Fruit fly (Drosophila melanogaster): ENCODE measurements around the gene Rtel1.

The Rtel1 gene

DNA sequence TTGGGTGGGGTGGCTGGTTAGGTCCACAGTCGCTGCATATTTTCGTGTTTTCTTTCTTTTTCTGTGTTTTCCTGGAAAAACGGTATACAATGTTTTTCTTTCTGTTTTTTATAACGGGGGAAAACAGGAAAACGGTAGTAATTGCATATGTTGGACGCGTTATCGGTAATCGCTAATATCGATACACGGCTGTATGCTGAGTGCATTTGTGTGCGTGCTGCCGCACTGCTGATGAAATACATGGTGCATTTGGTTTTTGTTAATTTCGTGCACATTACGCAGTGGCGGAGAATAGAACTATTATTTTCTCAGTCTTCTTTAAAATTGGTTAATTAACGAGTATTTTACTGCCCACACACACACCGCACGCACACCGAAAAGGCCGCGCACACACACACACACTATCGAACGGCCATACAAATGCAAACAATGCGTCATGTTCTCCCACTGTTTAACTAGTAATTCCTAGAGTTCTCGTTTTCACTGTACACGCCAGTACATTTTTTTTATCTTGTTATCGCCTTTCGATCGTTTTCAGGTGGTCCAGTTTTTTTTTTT is 16.0 kb downstream of the Rtel1 start (continued):
- peak; percentile 54; the same call in 1 of the 3 replicates for TF ChIP-seq Opbp (GFP tag; IDR thresholded peaks at IDR 0.05; ENCODE audit: partially characterized antibody)
- TF ChIP-seq CG17912 (GFP tag; optimal IDR thresholded peaks at IDR 0.05) = no peak
- TF ChIP-seq pan (optimal IDR thresholded peaks at IDR 0.05) = no peak
- no peak for TF ChIP-seq pan (GFP tag; optimal IDR thresholded peaks at IDR 0.05 in 1 of 2, IDR thresholded peaks at IDR 0.05 in 1 of 2)
- TF ChIP-seq esg (GFP tag; conservative IDR thresholded peaks at IDR 0.05) = no peak
- TF ChIP-seq crp (GFP tag; optimal IDR thresholded peaks at IDR 0.05) = no peak
- TF ChIP-seq CG4617 (GFP tag; optimal IDR thresholded peaks at IDR 0.05; ENCODE audit: borderline replicate concordance) = no peak
- TF ChIP-seq BEAF-32 (GFP tag; optimal IDR thresholded peaks at IDR 0.05) = peak; percentile 16
- no peak for TF ChIP-seq fd96Cb (tag; optimal IDR thresholded peaks at IDR 0.05)
- TF ChIP-seq zen2 (GFP tag; IDR thresholded peaks at IDR 0.05; ENCODE audit: partially characterized antibody) = 0 out of 3 replicates have a peak, but pooled peaks have one; percentile 15
- no peak for TF ChIP-seq Six4 (GFP tag; optimal IDR thresholded peaks at IDR 0.05)
- no peak for TF ChIP-seq bsh (GFP tag; optimal IDR thresholded peaks at IDR 0.05)
- TF ChIP-seq CG34224 (GFP tag; IDR thresholded peaks at IDR 0.05; ENCODE audit: partially characterized antibody) = peak; percentile 18; the same call in 1 of the 3 replicates
- TF ChIP-seq cg (GFP tag; optimal IDR thresholded peaks at IDR 0.05) = peak; percentile 92
- no peak for TF ChIP-seq Sox102F (GFP tag; optimal IDR thresholded peaks at IDR 0.05)

- peak; percentile 70 for TF ChIP-seq Kr (GFP tag; optimal IDR thresholded peaks at IDR 0.05)
- TF ChIP-seq gcm2 (GFP tag; optimal IDR thresholded peaks at IDR 0.05) = peak; percentile 26
- peak; percentile 80 for TF ChIP-seq kay (GFP tag; optimal IDR thresholded peaks at IDR 0.05)
- TF ChIP-seq Sox102F (GFP tag; optimal IDR thresholded peaks at IDR 0.05) = no peak
- peak; percentile 86 for TF ChIP-seq CG8290 (GFP tag; optimal IDR thresholded peaks at IDR 0.05)
- TF ChIP-seq CG8290 (tag; optimal IDR thresholded peaks at IDR 0.05) = peak; percentile 76 to 88
- peak; percentile 93 for TF ChIP-seq MTF-1 (GFP tag; optimal IDR thresholded peaks at IDR 0.05; ENCODE audit: borderline replicate concordance)
- TF ChIP-seq Jarid2 (GFP tag; optimal IDR thresholded peaks at IDR 0.05) = peak; percentile 82
- no peak for TF ChIP-seq Rx (GFP tag; IDR thresholded peaks at IDR 0.05)
- TF ChIP-seq B-H2 (GFP tag; optimal IDR thresholded peaks at IDR 0.05) = peak; percentile 87
- no peak for TF ChIP-seq cas (GFP tag; IDR thresholded peaks at IDR 0.05)
- no peak for TF ChIP-seq CG1832 (GFP tag; optimal IDR thresholded peaks at IDR 0.05)
- peak; percentile 27; the same call in 1 of the 2 replicates for TF ChIP-seq Ptx1 (GFP tag; IDR thresholded peaks at IDR 0.05)
- TF ChIP-seq ab (GFP tag; optimal IDR thresholded peaks at IDR 0.05) = no peak
- TF ChIP-seq CG2116 (GFP tag; optimal IDR thresholded peaks at IDR 0.05) = peak; percentile 96
- peak; percentile 13 for TF ChIP-seq CG8359 (GFP tag; optimal IDR thresholded peaks at IDR 0.05; ENCODE audit: borderline replicate concordance)
- TF ChIP-seq CG12236 (GFP tag; optimal IDR thresholded peaks at IDR 0.05) = peak; percentile 75
- TF ChIP-seq CG14667 (GFP tag; IDR thresholded peaks at IDR 0.05) = no peak
- TF ChIP-seq CG1602 (GFP tag; optimal IDR thresholded peaks at IDR 0.05) = peak; percentile 56
- TF ChIP-seq slbo (GFP tag; IDR thresholded peaks at IDR 0.05) = peak; percentile 51; the same call in 1 of the 2 replicates
- peak; percentile 89 for TF ChIP-seq mirr (GFP tag; optimal IDR thresholded peaks at IDR 0.05)
- no peak for TF ChIP-seq usp (GFP tag; optimal IDR thresholded peaks at IDR 0.05)
- TF ChIP-seq CG4404 (GFP tag; IDR thresholded peaks at IDR 0.05) = no peak
- peak; percentile 27 for TF ChIP-seq CG8388 (GFP tag; optimal IDR thresholded peaks at IDR 0.05)
- TF ChIP-seq ara (GFP tag; IDR thresholded peaks at IDR 0.05) = peak; percentile 71
- peak; percentile 29 for TF ChIP-seq CG18011 (GFP tag; optimal IDR thresholded peaks at IDR 0.05)
- peak; percentile 30 for TF ChIP-seq Dp (GFP tag; optimal IDR thresholded peaks at IDR 0.05)
- no peak for TF ChIP-seq C15 (GFP tag; IDR thresholded peaks at IDR 0.05)
- peak; percentile 18 for TF ChIP-seq CG10274 (GFP tag; optimal IDR thresholded peaks at IDR 0.05)
- TF ChIP-seq CG34376 (GFP tag; optimal IDR thresholded peaks at IDR 0.05) = peak; percentile 94
- peak; percentile 67 for TF ChIP-seq Fer2 (tag; optimal IDR thresholded peaks at IDR 0.05)
- TF ChIP-seq pzg (GFP tag; optimal IDR thresholded peaks at IDR 0.05) = peak; percentile 77
Observed at dm6 chrX:5764001-5764892, 16.7 kb downstream of the Rtel1 start, which contains the start of the genes MAPk-Ak2 and CG42699. Gene MAPk-Ak2 (minus strand): TSS chrX:5764203. Gene CG42699 (plus strand): TSS chrX:5764553.

All from whole organism, embryonic.